Worm (Caenorhabditis elegans) whole organism, dauer: ENCODE data around the gene F40G12.9.

ENCODE experiments used
- unc-62 ChIP-seq: sonication (generic microtip); optimal IDR thresholded peaks from 2 replicates; lab custom pipeline; 2017; ENCODE audit warnings: missing biosample characterization, missing genetic modification reagents, missing genetic modification characterization

The F40G12.9 gene

DNA sequence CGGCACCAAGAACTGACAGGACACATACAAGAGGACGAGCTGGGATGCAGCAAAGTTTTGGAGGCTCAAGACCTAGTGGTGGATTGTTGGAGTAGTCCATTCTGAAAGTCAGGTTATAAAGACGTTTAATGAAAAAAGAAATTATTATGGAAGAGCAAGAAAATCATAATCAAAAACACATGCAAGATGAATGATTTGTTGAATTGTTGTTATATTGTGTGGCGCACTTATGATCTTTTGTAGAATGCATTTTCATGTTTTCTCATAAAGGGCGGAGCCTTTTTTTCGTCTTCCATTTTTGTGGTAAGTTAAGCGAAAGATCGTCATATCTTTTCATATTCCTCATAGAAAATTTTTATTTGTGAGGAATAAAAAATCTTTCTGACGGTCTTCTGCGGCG lies 34.1 kb downstream of the F40G12.9 start, which contains the start of gene F47B8.2:
TSS of gene F47B8.2 (minus strand) at position 101 of the 400 bp plus-strand sequence.
- no peak for TF ChIP-seq unc-62 (GFP tag; lab: Kevin White, UChicago)

DNA sequence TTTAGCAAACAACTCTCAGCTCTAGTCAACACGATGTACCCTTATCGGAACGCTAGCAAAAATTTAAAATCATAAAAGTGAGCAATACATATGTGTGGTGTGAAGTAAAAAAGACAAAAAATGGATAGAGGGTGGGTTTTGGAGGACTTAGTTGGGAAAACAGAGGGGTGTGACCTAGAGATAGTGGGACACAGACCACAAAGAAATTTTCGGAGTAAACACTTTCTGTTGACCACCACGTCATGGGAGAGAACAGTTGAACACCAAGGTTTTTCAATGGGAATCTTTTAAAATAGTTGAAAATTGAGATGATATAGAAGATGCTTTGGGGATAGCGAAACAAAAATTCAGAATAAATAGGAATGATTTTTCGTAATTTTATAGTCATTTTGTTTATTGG lies 34.7 kb downstream of the F40G12.9 start:
- TF ChIP-seq unc-62 (GFP tag; lab: Kevin White, UChicago) = no peak

DNA sequence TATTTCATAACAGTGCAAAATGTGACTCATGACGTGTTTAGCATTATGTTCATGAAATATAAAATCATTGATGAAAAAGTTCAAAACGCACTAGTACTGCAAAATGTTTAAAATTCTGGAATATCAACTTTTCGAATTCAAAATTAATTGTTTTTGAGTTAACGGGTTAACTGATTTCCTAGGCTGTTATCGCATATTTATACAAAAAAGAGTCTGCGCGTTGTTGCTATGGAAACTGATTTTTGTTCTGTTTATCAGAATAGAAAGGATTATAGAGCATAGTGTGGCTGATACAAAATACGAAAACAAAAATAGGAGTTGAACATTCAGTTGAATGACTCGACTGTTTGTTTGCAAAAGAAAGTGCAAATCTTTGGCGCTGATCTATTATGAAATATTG lies 35.2 kb downstream of the F40G12.9 start:
- no peak for TF ChIP-seq unc-62 (GFP tag; lab: Kevin White, UChicago)

DNA sequence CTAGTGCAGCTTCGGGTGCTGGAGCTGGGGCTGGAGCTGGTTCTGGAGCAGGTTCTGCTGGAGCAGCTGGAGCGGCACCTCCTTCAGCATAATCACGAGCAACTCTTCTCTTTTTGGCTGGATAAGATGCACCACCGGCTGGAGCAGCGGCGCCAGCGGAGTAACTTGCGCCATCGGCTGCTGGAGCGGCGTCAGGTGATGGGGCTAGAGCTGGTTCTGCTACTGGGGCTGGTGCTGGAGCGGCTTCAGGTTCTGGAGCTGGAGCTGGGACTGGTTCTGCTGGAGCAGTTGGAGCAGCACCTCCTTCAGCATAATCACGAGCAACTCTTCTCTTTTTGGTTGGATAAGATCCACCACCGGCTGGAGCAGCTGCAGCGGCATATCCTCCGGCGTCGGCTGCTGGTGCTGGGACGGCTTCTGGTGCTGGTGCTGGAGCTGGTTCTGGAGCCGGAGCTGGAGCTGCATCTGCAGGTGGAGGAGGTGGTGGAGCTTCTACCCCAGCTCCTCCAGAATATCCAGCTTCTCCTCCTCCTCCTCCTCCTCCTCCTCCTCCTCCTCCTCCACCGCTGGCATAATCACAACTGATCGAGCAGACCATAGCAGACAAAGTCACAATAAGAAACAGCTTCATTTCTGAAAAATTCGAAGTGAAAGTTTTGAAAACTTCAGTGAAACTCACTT lies 36.8 kb downstream of the F40G12.9 start, which contains the start of gene F47B8.13:
TSS of gene F47B8.13 (minus strand) at position 631 of the 681 bp plus-strand sequence.
- no peak for TF ChIP-seq unc-62 (GFP tag; lab: Kevin White, UChicago)

DNA sequence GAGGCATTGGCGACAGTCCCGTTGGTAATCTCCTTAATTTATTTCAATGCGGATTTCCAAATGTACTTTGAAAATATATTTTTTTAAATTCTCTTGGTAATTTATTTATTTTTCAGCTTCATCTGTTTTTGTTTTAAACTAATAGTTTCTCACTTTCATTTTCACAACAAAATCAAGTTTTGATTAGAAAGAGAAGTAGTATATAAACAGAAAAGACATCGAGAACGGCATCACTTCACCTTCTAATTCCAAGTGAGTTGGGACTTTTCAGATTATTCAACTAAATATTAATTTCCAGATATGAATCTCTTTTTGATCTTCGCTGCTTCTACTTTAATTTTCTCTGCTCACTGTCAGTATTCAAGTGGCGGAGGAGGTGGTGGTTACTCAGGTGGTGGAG lies 37.8 kb downstream of the F40G12.9 start, which contains the start of gene F47B8.14:
TSS of gene F47B8.14 (plus strand) at position 301 of the 400 bp plus-strand sequence.
- no peak for TF ChIP-seq unc-62 (GFP tag; lab: Kevin White, UChicago)

DNA sequence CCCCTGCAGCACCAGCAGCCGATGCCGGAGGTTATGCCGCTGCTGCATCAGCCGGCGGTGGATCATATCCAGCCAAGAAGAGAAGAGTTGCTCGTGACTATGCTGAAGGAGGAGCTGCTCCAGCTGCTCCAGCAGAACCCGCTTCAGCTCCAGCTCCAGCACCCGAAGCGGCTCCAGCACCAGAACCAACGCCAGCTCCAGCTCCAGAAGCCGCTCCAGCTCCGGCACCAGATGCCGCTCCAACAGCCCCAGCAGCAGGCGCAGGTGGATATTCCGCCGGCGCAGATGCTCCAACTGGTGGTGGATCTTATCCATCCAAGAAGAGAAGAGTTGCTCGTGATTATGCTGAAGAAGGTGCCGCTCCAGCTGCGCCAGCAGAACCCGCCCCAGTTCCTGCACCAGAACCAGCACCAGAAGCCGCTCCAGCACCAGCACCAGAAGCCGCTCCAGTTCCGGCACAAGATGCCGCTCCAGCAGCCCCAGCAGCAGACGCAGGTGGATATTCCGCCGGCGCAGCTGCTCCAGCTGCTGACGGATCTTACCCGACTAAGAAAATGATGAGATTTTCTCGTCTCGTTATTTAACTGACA lies 38.4 kb downstream of the F40G12.9 start:
- TF ChIP-seq unc-62 (GFP tag; lab: Kevin White, UChicago) = no peak

DNA sequence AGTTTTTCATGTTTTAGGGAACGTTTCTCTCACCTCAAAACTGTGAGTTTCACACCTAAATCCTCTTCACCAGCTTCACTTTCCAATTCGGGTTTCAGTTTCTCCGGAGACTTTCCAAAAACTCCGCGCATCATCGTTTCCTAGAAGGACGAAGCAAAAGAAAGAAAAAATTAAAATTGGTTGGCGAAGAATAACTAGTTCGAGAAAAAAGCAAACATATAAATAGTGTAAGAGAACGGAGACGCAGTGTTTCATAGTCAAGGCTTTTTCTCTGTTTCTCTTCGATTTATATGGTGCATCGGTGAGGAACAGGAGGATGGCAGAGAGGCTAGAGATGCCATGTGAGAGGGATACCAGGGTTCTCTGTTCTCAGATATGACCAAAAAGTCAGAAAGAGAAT lies 40.3 kb downstream of the F40G12.9 start, which contains the start of gene F47B8.3:
TSS of gene F47B8.3 (minus strand) at position 261 of the 400 bp plus-strand sequence.
- no peak for TF ChIP-seq unc-62 (GFP tag; lab: Kevin White, UChicago)

DNA sequence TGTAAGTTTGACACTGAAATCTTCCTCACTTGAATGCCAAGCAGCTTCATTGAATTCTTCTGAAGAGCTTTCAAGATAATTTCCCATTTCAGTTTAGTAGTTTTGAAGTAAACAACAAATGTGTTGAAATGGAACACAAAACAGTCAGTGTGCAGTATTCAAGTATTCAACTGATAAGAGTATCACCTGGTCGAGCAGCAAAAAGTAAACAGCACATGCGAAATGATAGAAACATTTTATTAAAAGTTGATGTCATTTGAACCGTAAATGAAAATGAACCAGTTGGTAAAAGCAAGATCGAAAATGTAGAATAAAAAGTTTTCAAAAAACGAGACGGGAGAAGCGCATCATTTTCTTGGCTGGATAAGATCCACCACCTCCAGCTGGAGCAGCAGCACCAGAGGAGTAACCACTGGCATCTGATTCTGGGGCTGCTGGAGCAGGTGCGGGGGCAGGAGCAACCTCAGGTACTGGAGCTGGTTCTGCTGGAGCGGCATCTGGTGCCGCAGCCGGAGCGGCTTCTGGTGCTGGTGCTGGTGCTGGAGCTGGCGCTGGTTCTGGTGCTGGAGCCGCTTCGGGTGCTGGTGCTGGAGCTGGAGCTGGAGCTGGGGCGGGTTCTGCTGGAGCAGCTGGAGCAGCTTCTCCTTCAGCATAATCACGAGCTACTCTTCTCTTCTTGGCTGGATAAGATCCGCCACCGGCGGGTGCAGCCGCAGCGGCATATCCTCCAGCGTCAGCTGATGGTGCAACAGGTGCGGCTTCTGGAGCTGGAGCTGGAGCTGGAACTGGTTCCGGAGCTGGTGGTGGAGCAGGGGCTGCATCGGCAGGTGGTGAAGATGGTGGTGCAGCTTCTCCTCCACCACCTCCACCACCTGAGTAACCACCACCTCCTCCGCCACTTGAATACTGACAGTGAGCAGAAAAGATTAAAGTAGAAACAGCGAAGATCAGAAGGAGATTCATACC lies 42.3 kb downstream of the F40G12.9 start, which contains the start of the genes F47B8.4 and F47B8.18:
TSS of gene F47B8.4 (minus strand) at position 172 of the 966 bp plus-strand sequence.
TSS of gene F47B8.18 (minus strand) at position 963 of the 966 bp plus-strand sequence.
- no peak for TF ChIP-seq unc-62 (GFP tag; lab: Kevin White, UChicago)

DNA sequence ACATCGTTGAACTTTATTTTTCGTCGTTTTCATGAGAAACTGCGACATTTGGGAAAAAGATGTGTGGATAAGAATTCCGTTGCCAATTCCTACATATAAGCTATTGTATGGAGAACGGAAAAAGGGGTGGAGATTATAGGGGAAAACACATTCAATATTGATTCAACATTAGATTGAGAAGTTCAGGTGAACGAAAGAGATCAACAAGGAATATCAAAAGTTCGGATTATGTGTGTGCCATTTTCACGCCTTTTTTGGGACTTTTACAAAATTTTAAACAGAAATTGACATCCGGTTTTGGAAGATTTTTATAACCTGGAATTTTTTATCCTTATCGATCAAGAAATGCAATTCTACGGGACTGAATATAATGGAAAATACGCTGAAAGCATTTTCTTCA lies 45.3 kb downstream of the F40G12.9 start, which contains the start of gene F47B8.5:
TSS of gene F47B8.5 (minus strand) at position 101 of the 400 bp plus-strand sequence.
- no peak for TF ChIP-seq unc-62 (GFP tag; lab: Kevin White, UChicago)

DNA sequence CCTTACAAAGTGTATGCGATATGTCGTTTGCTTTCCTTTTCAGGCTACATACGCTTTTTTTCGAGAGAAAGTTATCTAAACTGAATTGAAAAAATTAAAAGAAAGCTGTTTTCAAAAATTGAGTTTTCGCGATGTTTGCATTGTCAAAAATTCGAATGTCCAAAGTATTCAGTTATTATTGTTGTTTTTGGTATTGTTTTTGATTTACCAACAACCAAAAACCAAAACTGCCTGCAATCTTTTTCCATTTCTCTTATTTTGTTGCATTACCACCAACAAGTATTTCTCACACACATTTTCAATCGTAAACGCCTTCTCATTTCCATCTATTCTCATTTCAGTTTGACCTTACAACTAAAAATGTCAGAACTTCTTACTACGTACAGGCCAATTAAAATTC lies 46.3 kb downstream of the F40G12.9 start, which contains the start of gene pepm-1:
TSS of gene pepm-1 (plus strand) at position 301 of the 400 bp plus-strand sequence.
- no peak for TF ChIP-seq unc-62 (GFP tag; lab: Kevin White, UChicago)

DNA sequence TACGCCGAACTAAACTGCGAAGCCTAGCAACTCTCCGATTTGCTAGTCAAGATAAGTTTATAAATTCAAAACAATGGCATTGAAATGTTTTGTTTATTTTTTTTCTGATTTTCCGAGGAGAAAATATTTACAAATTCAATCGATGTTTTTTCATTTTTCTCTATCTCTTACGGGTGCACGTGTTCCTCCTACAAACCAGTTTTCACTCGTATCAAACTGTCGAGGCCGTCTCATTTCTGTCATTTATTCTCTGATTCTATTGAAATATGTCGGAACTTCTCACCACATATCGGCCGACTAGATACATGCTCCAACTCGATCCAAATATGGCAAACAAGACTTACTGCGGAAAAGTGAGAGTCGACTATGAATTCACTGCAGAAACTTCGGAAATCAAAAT lies 49.0 kb downstream of the F40G12.9 start, which contains the start of gene F47B8.8:
TSS of gene F47B8.8 (plus strand) at position 257 of the 400 bp plus-strand sequence.
- no peak for TF ChIP-seq unc-62 (GFP tag; lab: Kevin White, UChicago)
